Fruit fly (Drosophila melanogaster): ENCODE results near the gene CG9630.

DNA sequence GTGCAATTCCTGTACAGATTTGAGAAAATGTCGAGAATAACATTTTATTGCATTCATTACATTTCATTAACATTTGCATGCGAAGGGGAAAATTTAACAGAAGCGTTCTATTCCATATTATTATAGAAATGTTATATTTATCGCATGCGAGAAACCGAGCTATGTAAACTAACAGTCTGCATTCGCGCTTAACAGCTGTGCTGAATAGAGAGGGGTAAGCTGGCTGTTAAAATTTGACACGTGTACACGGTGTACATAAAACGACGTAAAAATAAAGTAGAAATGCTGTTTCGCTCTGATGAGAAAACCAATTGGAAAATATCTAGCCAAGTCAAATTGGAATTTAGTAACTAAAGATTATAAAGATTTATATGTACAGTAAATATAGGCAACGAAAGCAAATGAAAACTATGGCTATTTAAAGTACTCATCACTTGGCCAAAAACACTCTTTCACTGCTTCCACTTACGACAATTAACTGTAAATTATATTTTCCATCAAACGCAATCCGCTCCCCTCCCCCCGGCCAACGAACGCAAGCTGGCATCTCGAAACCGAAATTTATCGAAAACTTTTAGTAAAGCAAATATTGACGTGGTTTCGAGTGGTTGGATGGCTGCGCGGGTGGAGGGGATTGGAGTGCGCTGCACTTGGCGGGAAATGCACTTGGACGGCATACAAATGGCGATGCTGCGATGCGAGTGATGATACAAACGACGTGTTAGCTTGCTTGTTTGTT lies 36.7 kb upstream of the CG9630 start:
- TF ChIP-seq CG4318 (GFP tag; optimal IDR thresholded peaks at IDR 0.05) = no peak
- TF ChIP-seq vri (GFP tag; optimal IDR thresholded peaks at IDR 0.05) = no peak
- TF ChIP-seq pdm3 (GFP tag; optimal IDR thresholded peaks at IDR 0.05) = no peak
- TF ChIP-seq CG3919 (GFP tag; optimal IDR thresholded peaks at IDR 0.05) = no peak
- TF ChIP-seq Smox (GFP tag; optimal IDR thresholded peaks at IDR 0.05) = no peak
